Fruit fly (Drosophila melanogaster) whole organism, prepupa: ENCODE results near the gene yellow-h.

Experiments used
- CG15336 ChIP-seq: fragments of 200-800 bp; sonication (Bioruptor generic); IDR thresholded peaks from 2 replicates; pipeline ENCODE4 v1.3.6; 2022; ENCODE audit warnings: missing biosample characterization, missing genetic modification characterization
- CG34406 ChIP-seq: fragments of 200-800 bp; sonication (Bioruptor generic); optimal IDR thresholded peaks from 3 replicates; lab custom pipeline; 2016; ENCODE audit warnings: missing biosample characterization, missing genetic modification characterization
- CG3919 ChIP-seq: fragments of 200-800 bp; sonication (Bioruptor generic); optimal IDR thresholded peaks from 3 replicates; lab custom pipeline; 2016; ENCODE audit warnings: missing biosample characterization, missing genetic modification characterization
- CG6792 ChIP-seq: fragments of 200-800 bp; sonication (Bioruptor generic); optimal IDR thresholded peaks from 3 replicates; lab custom pipeline; 2016; ENCODE audit warnings: missing biosample characterization, missing genetic modification characterization
- CG7368 ChIP-seq: fragments of 200-800 bp; sonication (Bioruptor generic); optimal IDR thresholded peaks from 3 replicates; lab custom pipeline; 2016; ENCODE audit warnings: missing biosample characterization, missing genetic modification characterization
- Eip75B ChIP-seq: fragments of 200-800 bp; sonication (Bioruptor generic); optimal IDR thresholded peaks from 3 replicates; lab custom pipeline; 2016; ENCODE audit warnings: missing biosample characterization, missing genetic modification characterization
- Gug ChIP-seq: fragments of 200-800 bp; sonication (Bioruptor generic); IDR thresholded peaks from 2 replicates; pipeline ENCODE4 v1.3.6; 2022; ENCODE audit warnings: missing biosample characterization, missing genetic modification characterization
- Smox ChIP-seq: fragments of 200-800 bp; sonication (Bioruptor generic); optimal IDR thresholded peaks from 3 replicates; lab custom pipeline; 2016; ENCODE audit warnings: missing biosample characterization, missing genetic modification characterization
- fd85E ChIP-seq: fragments of 200-800 bp; sonication (Bioruptor generic); optimal IDR thresholded peaks from 3 replicates; lab custom pipeline; 2016; ENCODE audit warnings: missing biosample characterization, missing genetic modification characterization
- vri ChIP-seq: fragments of 200-800 bp; sonication (Bioruptor generic); optimal IDR thresholded peaks from 3 replicates; lab custom pipeline; 2016; ENCODE audit warnings: missing biosample characterization, mild to moderate bottlenecking, missing genetic modification characterization

DNA sequence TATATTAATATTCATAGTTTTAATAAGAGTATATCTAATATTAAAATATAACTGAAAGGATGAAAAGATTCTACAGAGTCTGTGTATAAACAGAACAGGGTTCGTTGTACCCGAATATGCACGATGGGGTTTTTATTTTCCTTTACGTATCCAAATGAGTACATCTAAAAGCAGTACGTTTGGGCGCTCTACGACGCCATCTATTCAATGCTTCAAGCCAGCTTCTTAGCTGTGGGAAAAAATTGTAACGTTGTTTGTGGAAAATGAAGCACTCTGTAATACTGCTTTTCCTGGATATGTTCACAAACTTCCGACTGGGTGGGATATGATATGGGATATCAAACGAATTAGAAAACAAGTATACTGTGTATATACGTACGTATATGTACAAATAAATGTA is 47.0 kb downstream of the yellow-h start:
- TF ChIP-seq Gug (no peak), vri (GFP tag; lab: Kevin White, UChicago) (no peak), CG7368 (GFP tag; lab: Kevin White, UChicago) (no peak), fd85E (GFP tag; lab: Kevin White, UChicago) (no peak), CG3919 (GFP tag; lab: Kevin White, UChicago) (no peak), CG6792 (GFP tag; lab: Kevin White, UChicago) (no peak), Eip75B (GFP tag; lab: Kevin White, UChicago) (no peak), CG15336 (GFP tag; lab: Robert Waterston, UW) (no peak), CG34406 (GFP tag; lab: Kevin White, UChicago) (no peak), Smox (no peak)
